Worm (Caenorhabditis elegans): ENCODE results near the gene F10D7.5.

DNA sequence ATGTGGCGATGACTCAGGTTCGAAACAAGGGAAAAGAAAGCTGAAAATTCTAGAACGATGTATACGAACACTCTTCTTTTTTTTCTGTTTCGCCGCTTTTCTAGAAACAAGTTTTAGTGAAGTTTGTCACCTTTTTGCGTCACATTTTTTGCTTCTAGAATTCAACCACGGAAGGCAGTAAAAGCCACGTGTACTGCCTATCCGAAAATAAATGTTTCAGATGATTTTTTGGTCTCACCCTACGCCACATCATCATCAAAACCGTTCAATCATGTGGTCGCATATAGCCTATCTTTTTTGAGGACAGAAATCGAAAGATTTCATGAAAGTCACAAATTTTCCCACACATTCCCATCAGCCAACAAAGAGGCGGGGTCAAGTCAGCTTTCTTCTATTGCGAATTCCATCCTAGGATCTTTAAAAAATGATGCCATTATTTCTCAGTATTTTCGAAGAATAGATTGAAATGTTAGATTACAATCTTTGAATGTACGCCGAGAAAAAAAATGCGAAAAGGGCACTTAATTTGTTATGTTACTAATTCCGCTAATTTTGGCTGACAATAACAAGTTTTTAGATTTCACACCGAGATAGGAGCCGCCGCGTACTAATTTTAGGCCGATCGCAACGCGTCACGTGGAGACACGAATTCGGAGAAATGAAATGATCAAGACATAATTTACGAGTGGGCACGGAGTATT is 32.6 kb upstream of the F10D7.5 start:
- no peak for TF ChIP-seq F13H6.1 (tag; optimal IDR thresholded peaks at IDR 0.05)
- TF ChIP-seq unc-39 (tag; optimal IDR thresholded peaks at IDR 0.05): no peak
- TF ChIP-seq lin-13 (GFP tag; optimal IDR thresholded peaks at IDR 0.05): no peak

Data from whole organism, L2 larva.